Worm (Caenorhabditis elegans) whole organism, late embryonic: Measurements from ENCODE around the gene C18H9.6.

ENCODE experiments used
- C08G9.2 ChIP-seq: sonication (generic microtip); optimal IDR thresholded peaks from 2 replicates; lab custom pipeline; 2016; ENCODE audit warnings: mild to moderate bottlenecking, missing genetic modification characterization, moderate library complexity, missing compliant biosample characterization
- F13H6.1 ChIP-seq: sonication (generic microtip); optimal IDR thresholded peaks from 2 replicates; lab custom pipeline; 2016; ENCODE audit warnings: missing genetic modification characterization, missing compliant biosample characterization
- T23F11.4 ChIP-seq: fragments of 200-800 bp; sonication (Bioruptor generic); optimal IDR thresholded peaks from 2 replicates; lab custom pipeline; 2018; ENCODE audit warnings: mild to moderate bottlenecking, missing genetic modification characterization, missing compliant biosample characterization
- ama-1 ChIP-seq: fragments of 150-350 bp; optimal IDR thresholded peaks from 2 replicates; lab custom pipeline; 2014
- ceh-22 ChIP-seq: sonication (generic microtip); optimal IDR thresholded peaks from 2 replicates; lab custom pipeline; 2017; ENCODE audit warnings: missing biosample characterization, missing genetic modification characterization
- dmd-4 ChIP-seq: sonication (generic microtip); optimal IDR thresholded peaks from 2 replicates; lab custom pipeline; 2016; ENCODE audit warnings: borderline replicate concordance, missing genetic modification characterization, missing compliant biosample characterization
- elt-2 ChIP-seq: sonication (generic microtip); optimal IDR thresholded peaks from 2 replicates; lab custom pipeline; 2016; ENCODE audit warnings: missing genetic modification reagents, missing genetic modification characterization, missing compliant biosample characterization
- hlh-30 ChIP-seq: sonication (generic microtip); optimal IDR thresholded peaks from 2 replicates; lab custom pipeline; 2017; ENCODE audit warnings: antibody characterized with exemption, missing genetic modification characterization, missing compliant biosample characterization; ENCODE audit not compliant: insufficient read depth
- hlh-8 ChIP-seq: sonication (generic microtip); optimal IDR thresholded peaks from 2 replicates; lab custom pipeline; 2016; ENCODE audit warnings: missing genotype, missing genetic modification characterization, missing compliant biosample characterization
- pros-1 ChIP-seq: fragments of 150-350 bp; optimal IDR thresholded peaks from 2 replicates; lab custom pipeline; 2014; ENCODE audit warnings: missing biosample characterization, missing genetic modification reagents, missing genetic modification characterization
- rnt-1 ChIP-seq: sonication (generic microtip); optimal IDR thresholded peaks from 2 replicates; lab custom pipeline; 2016; ENCODE audit warnings: missing genetic modification characterization, missing compliant biosample characterization
- sox-2 ChIP-seq: fragments of 200-800 bp; sonication (Bioruptor generic); IDR thresholded peaks from 2 replicates; pipeline ENCODE4 v1.3.6; 2022; ENCODE audit warnings: missing genetic modification reagents, missing genetic modification characterization, missing compliant biosample characterization
- tbx-7 ChIP-seq: sonication (generic microtip); optimal IDR thresholded peaks from 2 replicates; lab custom pipeline; 2016; ENCODE audit warnings: missing genotype, missing genetic modification characterization, missing compliant biosample characterization
- unc-42 ChIP-seq: sonication (generic microtip); optimal IDR thresholded peaks from 2 replicates; lab custom pipeline; 2016; ENCODE audit warnings: missing genotype, missing genetic modification characterization, missing compliant biosample characterization

DNA sequence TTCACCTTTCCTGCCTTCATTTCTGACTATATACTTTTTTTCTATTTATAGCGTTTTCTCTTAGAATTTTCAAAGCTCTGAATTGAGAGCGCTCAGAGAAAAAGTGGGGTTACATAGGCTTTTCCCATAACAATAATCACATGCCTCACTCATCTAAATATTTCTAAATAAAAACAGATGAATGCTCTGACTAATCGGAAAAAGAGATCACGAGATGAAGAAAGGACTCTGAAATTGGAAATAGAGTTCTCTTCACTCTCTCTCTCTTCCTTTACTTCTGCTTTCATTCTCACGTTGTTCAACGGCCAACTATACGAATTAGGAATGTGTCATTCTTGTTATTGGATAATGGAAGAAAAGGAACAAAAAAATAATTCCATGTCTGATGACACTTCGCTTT is 12.3 kb downstream of the C18H9.6 start:
- TF ChIP-seq T23F11.4 (GFP tag; lab: Kevin White, UChicago) = no peak
- no peak for TF ChIP-seq rnt-1 (tag; lab: Kevin White, UChicago)
- no peak for TF ChIP-seq C08G9.2 (tag; lab: Kevin White, UChicago)
- no peak for TF ChIP-seq dmd-4 (tag; lab: Kevin White, UChicago)
- no peak for TF ChIP-seq unc-42 (tag; lab: Kevin White, UChicago)
- TF ChIP-seq pros-1 (tag; lab: Kevin White, UChicago) = no peak
- no peak for TF ChIP-seq ceh-22 (tag; lab: Kevin White, UChicago)
- no peak for TF ChIP-seq F13H6.1 (tag; lab: Kevin White, UChicago)
- no peak for TF ChIP-seq elt-2 (tag; lab: Kevin White, UChicago)
- no peak for TF ChIP-seq hlh-8
- no peak for TF ChIP-seq tbx-7 (tag; lab: Kevin White, UChicago)
- no peak for TF ChIP-seq ama-1 (lab: Kevin White, UChicago)
- no peak for TF ChIP-seq sox-2 (GFP tag; lab: Robert Waterston, UW)
- no peak for TF ChIP-seq hlh-30 (tag; lab: Kevin White, UChicago)
